Worm (Caenorhabditis elegans): ENCODE measurements around the gene C17F4.7.
"Not testable (repeated sequence)": the region's sequence is repeated elsewhere in the genome, so short reads cannot be mapped to it uniquely, and the experiment has no call there.

C17F4.7 gene

DNA sequence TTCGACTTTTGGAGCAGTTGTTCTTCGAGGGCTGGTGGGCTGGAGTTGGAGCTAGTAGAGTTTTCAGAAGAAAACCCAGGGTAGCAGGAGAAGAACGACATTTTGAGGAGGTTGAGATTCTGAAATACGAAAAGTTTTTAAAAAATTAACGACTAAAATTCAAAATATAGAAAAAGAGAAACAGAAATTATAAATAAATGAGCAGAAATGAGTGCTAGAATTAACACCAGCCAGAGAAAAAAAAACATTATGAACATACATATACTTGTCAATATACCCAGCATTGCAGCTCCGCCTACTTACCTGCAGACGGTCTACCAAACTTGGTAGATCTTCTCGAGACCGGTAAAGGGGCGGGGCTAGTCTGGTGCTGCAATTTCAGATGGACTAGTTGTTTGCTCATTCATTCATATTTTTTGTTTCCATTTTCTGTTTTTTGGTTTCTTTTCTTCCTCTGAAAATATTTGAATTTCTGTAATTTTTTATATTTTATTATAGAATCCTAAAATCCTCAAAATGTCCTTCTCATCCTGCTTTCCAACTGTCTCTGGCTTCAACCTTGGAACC lies 39.3 kb downstream of the C17F4.7 start, which contains the start of the genes ZC239.20 and ZC239.21:
Gene ZC239.20 (minus strand): TSS at position 101 of the 567 bp plus-strand sequence.
Gene ZC239.21 (plus strand): TSS at position 517 of the 567 bp plus-strand sequence.
- TF ChIP-seq dpl-1 (GFP tag; optimal IDR thresholded peaks at IDR 0.05) (no peak), dmd-9 (GFP tag; IDR thresholded peaks at IDR 0.05) (no peak), F26F4.8 (GFP tag; conservative IDR thresholded peaks at IDR 0.05) (no peak), T26A8.4 (GFP tag; IDR thresholded peaks at IDR 0.05) (no peak), Y75B8A.6 (GFP tag; IDR thresholded peaks at IDR 0.05) (no peak)

DNA sequence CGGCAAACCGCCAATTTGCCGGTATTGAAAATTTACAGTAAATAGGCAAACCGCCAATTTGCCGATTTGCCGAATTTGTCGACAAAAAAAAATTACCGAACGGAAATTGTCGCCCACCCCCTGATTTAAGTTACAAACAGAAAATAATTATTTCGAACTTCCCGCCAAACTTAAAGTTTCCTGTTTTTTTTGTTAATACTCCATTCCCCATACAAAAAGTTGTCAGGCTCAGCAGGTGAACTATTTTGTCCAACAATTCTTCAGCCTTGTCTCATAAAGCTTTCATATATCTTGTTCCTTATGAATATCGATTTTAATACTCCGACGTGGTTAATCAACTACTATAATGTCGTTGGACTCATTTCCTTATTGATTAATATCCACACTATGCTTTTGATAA lies 42.4 kb downstream of the C17F4.7 start, which contains the start of gene sri-50:
Gene sri-50 (plus strand): TSS at position 301 of the 400 bp plus-strand sequence.
- TF ChIP-seq hmg-1.1 (GFP tag; IDR thresholded peaks at IDR 0.05) = no peak
- TF ChIP-seq aha-1 (tag) = peak; percentile 5
- TF ChIP-seq lin-1 (GFP tag; IDR thresholded peaks at IDR 0.05) = no peak
- TF ChIP-seq ZK546.5 (tag; optimal IDR thresholded peaks at IDR 0.05) = no peak

DNA sequence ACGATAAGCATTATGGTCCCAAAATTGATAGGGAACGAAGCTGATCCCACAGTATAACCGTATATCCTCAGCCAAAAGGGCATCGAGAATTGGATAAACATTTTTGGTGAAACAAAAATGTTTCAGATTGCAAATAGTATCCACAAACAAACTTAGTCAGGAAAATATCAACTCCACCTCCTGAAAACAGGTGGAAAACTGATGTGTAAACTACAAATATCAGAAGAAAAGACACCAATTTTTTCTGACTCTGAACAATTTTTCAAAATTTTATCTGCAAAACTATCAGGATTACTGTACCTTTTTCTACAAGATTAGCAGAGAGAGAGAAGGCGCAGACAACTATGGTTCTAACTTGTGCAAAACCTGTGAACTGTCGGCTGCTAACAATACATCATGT lies 43.3 kb downstream of the C17F4.7 start, which contains the start of gene sri-53:
Gene sri-53 (minus strand): TSS at position 101 of the 400 bp plus-strand sequence.
- TF ChIP-seq pqm-1 (tag; optimal IDR thresholded peaks at IDR 0.05) (no peak), gei-8 (GFP tag; optimal IDR thresholded peaks at IDR 0.05) (no peak), mdl-1 (tag; optimal IDR thresholded peaks at IDR 0.05) (no peak), F10B5.3 (tag; optimal IDR thresholded peaks at IDR 0.05) (no peak), lsy-2 (tag; optimal IDR thresholded peaks at IDR 0.05) (no peak), unc-62 (GFP tag; optimal IDR thresholded peaks at IDR 0.05 in 1 of 2) (no peak), unc-62 (tag; optimal IDR thresholded peaks at IDR 0.05) (no peak), zip-2 (tag; optimal IDR thresholded peaks at IDR 0.05) (no peak)

DNA sequence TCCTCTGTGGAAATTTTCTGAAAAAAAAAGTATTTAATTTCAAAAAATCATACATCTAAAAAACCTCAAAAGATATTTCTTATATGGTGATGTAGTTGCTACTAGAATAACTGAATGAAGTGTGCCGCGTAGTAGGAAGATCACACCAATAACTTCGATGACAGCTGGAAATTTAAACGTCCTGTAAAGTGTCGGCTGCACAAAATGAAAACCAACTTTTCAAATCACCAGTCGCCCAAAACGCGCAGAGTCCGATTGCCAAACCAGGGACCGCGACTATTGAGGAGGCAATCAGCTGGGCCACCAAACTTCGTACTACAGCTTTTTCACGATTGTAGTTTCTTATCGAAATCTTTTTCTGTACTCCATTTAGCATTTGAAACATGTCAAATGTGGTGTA lies 44.6 kb downstream of the C17F4.7 start, which contains the start of gene sri-48:
Gene sri-48 (minus strand): TSS at position 101 of the 400 bp plus-strand sequence.
- TF ChIP-seq dve-1 (tag; optimal IDR thresholded peaks at IDR 0.05; ENCODE audit: insufficient read depth); mdl-1 (tag; optimal IDR thresholded peaks at IDR 0.05); ceh-44 (GFP tag; IDR thresholded peaks at IDR 0.05): not testable (repeated sequence)

DNA sequence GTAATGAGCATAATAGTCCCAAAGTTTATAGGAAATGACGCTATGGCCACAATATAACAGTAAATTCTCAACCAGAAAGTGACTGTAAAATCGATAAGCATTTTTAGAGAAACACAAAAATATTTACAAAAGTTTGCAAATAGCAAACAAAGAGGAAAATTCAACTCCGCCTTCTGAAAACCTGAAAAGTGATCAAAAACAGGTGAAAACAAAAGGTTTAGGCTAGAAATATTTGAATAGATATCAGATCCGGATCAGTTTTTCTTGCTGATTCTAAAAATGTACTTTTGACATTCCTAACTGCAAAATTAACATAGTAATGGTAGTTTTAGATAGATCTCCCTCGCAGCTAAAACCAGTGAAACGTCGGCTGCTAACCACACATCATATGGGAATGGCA lies 46.8 kb downstream of the C17F4.7 start, which contains the start of gene sri-51:
Gene sri-51 (minus strand): TSS at position 101 of the 400 bp plus-strand sequence.
- TF ChIP-seq egl-27 (tag; optimal IDR thresholded peaks at IDR 0.05) (no peak), ctbp-1 (GFP tag; IDR thresholded peaks at IDR 0.05) (no peak), ZK546.5 (tag; optimal IDR thresholded peaks at IDR 0.05) (no peak), unc-62 (GFP tag; optimal IDR thresholded peaks at IDR 0.05 in 1 of 2) (peak in 1 of 2 experiments; percentile 84), unc-62 (tag; optimal IDR thresholded peaks at IDR 0.05) (no peak)

DNA sequence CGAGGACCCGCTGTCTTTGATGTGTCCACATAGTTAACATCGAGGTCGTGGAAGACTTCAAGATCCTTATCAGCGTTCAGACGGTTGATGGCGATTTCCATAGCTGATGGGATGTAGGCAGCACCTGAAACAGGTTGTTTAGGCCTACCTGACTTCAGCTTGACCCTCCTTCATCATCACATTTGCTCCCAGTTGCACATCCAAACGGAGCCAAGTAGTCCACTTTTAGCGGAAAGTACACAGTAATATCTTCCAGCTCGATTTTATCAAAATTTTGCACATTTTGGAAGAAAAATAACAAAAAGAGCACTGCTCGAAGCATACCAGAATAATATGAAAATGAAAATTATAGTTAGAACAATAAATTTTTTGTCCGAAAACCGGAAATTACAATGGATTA lies 48.8 kb downstream of the C17F4.7 start, which contains the start of gene gcy-15:
Gene gcy-15 (minus strand): TSS at position 101 of the 400 bp plus-strand sequence.
- TF ChIP-seq saeg-2 (GFP tag; IDR thresholded peaks at IDR 0.05) (no peak), nhr-102 (tag; optimal IDR thresholded peaks at IDR 0.05) (no peak), Y48G9A.11 (GFP tag; IDR thresholded peaks at IDR 0.05) (no peak), spr-3 (GFP tag; optimal IDR thresholded peaks at IDR 0.05) (no peak), attf-4 (tag; optimal IDR thresholded peaks at IDR 0.05) (no peak), unc-39 (tag; optimal IDR thresholded peaks at IDR 0.05) (no peak), R02D3.7 (tag; optimal IDR thresholded peaks at IDR 0.05) (no peak), nhr-77 (tag; optimal IDR thresholded peaks at IDR 0.05) (no peak), aha-1 (tag) (no peak), vab-7 (GFP tag; IDR thresholded peaks at IDR 0.05) (no peak), nhr-76 (tag; optimal IDR thresholded peaks at IDR 0.05) (no peak), nhr-42 (GFP tag; IDR thresholded peaks at IDR 0.05) (no peak)

All from whole organism, L4 larva.